Fruit fly (Drosophila melanogaster) S2 (cell line): Measurements from ENCODE around the gene Naa60.

ENCODE experiments used
- CG8478 ChIP-seq: fragments of >200 bp; optimal IDR thresholded peaks from 2 replicates; lab custom pipeline; 2018
- CTCF ChIP-seq, 2 experiments: fragments of >200 bp; optimal IDR thresholded peaks; 2 replicates each; lab custom pipeline; 2018

dm6 chr3L:9763389-9763917 is 36.8 kb downstream of the Naa60 start, which contains the start of gene Ae2:
- TF ChIP-seq CTCF (optimal IDR thresholded peaks at IDR 0.05; lab: Kevin White, UChicago) (no peak), CG8478 (lab: Kevin White, UChicago) (no peak)
